Worm (Caenorhabditis elegans) whole organism, L4 larva: Measurements from ENCODE around the gene F41C3.2.
A peak's percentile ranks its signal among the peaks of the same experiment; 100 is the strongest.

Experiments used
- F37D6.2 ChIP-seq: sonication (generic microtip); optimal IDR thresholded peaks from 2 replicates; lab custom pipeline; 2016; ENCODE audit warnings: mild to moderate bottlenecking, missing genetic modification characterization, missing compliant biosample characterization
- aha-1 ChIP-seq: fragments of 150-350 bp; peaks from one replicate; lab custom pipeline; 2014; ENCODE audit warnings: missing biosample characterization, missing genetic modification characterization
- attf-4 ChIP-seq: sonication (generic microtip); optimal IDR thresholded peaks from 3 replicates; lab custom pipeline; 2017; ENCODE audit warnings: missing biosample characterization, missing genetic modification characterization
- ceh-20 ChIP-seq: fragments of 200-800 bp; sonication (Bioruptor generic); IDR thresholded peaks from 2 replicates; pipeline ENCODE4 v1.3.6; 2022; ENCODE audit warnings: missing genetic modification reagents, missing genetic modification characterization, missing compliant biosample characterization
- ceh-82 ChIP-seq: sonication (generic microtip); optimal IDR thresholded peaks from 2 replicates; lab custom pipeline; 2017; ENCODE audit warnings: missing biosample characterization, missing genetic modification characterization
- ctbp-1 ChIP-seq: fragments of 200-800 bp; sonication (Bioruptor generic); IDR thresholded peaks from 2 replicates; pipeline ENCODE4 v1.3.6; 2022; ENCODE audit warnings: missing genetic modification reagents, missing genetic modification characterization, missing compliant biosample characterization
- daf-12 ChIP-seq: fragments of 150-350 bp; optimal IDR thresholded peaks from 2 replicates; lab custom pipeline; 2014; ENCODE audit warnings: missing biosample characterization, missing genetic modification reagents, missing genetic modification characterization
- daf-16 ChIP-seq, 3 experiments: sonication (generic microtip); optimal IDR thresholded peaks; 2 replicates each; lab custom pipeline; 2016 to 2017; ENCODE audit warnings: missing genetic modification characterization in 3 of 3, missing genetic modification reagents in 3 of 3, mild to moderate bottlenecking in 2 of 3, missing compliant biosample characterization in 2 of 3, missing biosample characterization in 1 of 3, moderate library complexity in 1 of 3
- dmd-6 ChIP-seq: fragments of 200-800 bp; sonication (Bioruptor generic); IDR thresholded peaks from 2 replicates; pipeline ENCODE4 v1.3.6; 2022; ENCODE audit warnings: missing genetic modification reagents, missing genetic modification characterization, missing compliant biosample characterization
- dmd-9 ChIP-seq: fragments of 200-800 bp; sonication (Bioruptor generic); IDR thresholded peaks from 2 replicates; pipeline ENCODE4 v1.3.6; 2022; ENCODE audit warnings: missing genetic modification reagents, missing genetic modification characterization, missing compliant biosample characterization
- dve-1 ChIP-seq: sonication (generic microtip); optimal IDR thresholded peaks from 2 replicates; lab custom pipeline; 2017; ENCODE audit warnings: antibody characterized with exemption, mild to moderate bottlenecking, missing genetic modification characterization, missing compliant biosample characterization; ENCODE audit not compliant: insufficient read depth
- hlh-11 ChIP-seq: fragments of 200-800 bp; sonication (Bioruptor generic); optimal IDR thresholded peaks from 2 replicates; lab custom pipeline; 2018; ENCODE audit warnings: mild to moderate bottlenecking, missing genetic modification characterization, missing compliant biosample characterization
- hlh-30 ChIP-seq: sonication (generic microtip); optimal IDR thresholded peaks from 2 replicates; lab custom pipeline; 2017; ENCODE audit warnings: antibody characterized with exemption, mild to moderate bottlenecking, missing genetic modification characterization, missing compliant biosample characterization; ENCODE audit not compliant: insufficient read depth
- lim-7 ChIP-seq: fragments of 200-800 bp; sonication (Bioruptor generic); IDR thresholded peaks from 2 replicates; pipeline ENCODE4 v1.3.6; 2022; ENCODE audit warnings: missing genetic modification characterization, missing compliant biosample characterization
- lin-1 ChIP-seq: fragments of 200-800 bp; sonication (Bioruptor generic); IDR thresholded peaks from 2 replicates; pipeline ENCODE4 v1.3.6; 2022; ENCODE audit warnings: missing genetic modification reagents, missing genetic modification characterization, missing compliant biosample characterization
- lin-15B ChIP-seq: fragments of 150-350 bp; sonication (generic microtip); optimal IDR thresholded peaks from 3 replicates; lab custom pipeline; 2014; ENCODE audit warnings: missing biosample characterization, missing genetic modification characterization
- lin-29 ChIP-seq: fragments of 200-800 bp; sonication (Bioruptor generic); IDR thresholded peaks from 2 replicates; pipeline ENCODE4 v1.3.6; 2022; ENCODE audit warnings: missing genetic modification reagents, missing genetic modification characterization, missing compliant biosample characterization
- madf-9 ChIP-seq: fragments of 200-800 bp; sonication (Bioruptor generic); conservative IDR thresholded peaks from 2 replicates; pipeline ENCODE4 v1.3.6; 2022; ENCODE audit warnings: missing genetic modification reagents, missing genetic modification characterization, missing compliant biosample characterization
- mdl-1 ChIP-seq, 2 experiments: fragments of 150-350 bp in 1 of 2; sonication (generic microtip) in 1 of 2; optimal IDR thresholded peaks; 2 replicates each; lab custom pipeline; 2014 to 2017; ENCODE audit warnings: missing biosample characterization in 2 of 2, missing genetic modification characterization in 2 of 2
- mdt-29 ChIP-seq: fragments of 200-800 bp; sonication (Bioruptor generic); IDR thresholded peaks from 2 replicates; pipeline ENCODE4 v1.3.6; 2022; ENCODE audit warnings: missing genetic modification reagents, missing genetic modification characterization, missing compliant biosample characterization
- mxl-2 ChIP-seq: fragments of 200-800 bp; sonication (Bioruptor generic); conservative IDR thresholded peaks from 2 replicates; pipeline ENCODE4 v1.3.6; 2022; ENCODE audit warnings: missing genetic modification reagents, missing genetic modification characterization, missing compliant biosample characterization
- nhr-102 ChIP-seq: sonication (generic microtip); optimal IDR thresholded peaks from 2 replicates; lab custom pipeline; 2016; ENCODE audit warnings: mild to moderate bottlenecking, missing genetic modification characterization, moderate library complexity, missing compliant biosample characterization
- nhr-111 ChIP-seq: fragments of 200-800 bp; sonication (Bioruptor generic); optimal IDR thresholded peaks from 2 replicates; lab custom pipeline; 2018; ENCODE audit warnings: mild to moderate bottlenecking, missing genetic modification characterization, missing compliant biosample characterization
- nhr-237 ChIP-seq: sonication (generic microtip); optimal IDR thresholded peaks from 2 replicates; lab custom pipeline; 2017; ENCODE audit warnings: missing biosample characterization, missing genetic modification characterization
- nhr-25 ChIP-seq: sonication (generic microtip); optimal IDR thresholded peaks from 2 replicates; lab custom pipeline; 2017; ENCODE audit warnings: missing genetic modification characterization, mild to moderate bottlenecking, missing compliant biosample characterization, antibody characterized with exemption, moderate library complexity, borderline replicate concordance; ENCODE audit not compliant: insufficient read depth
- nhr-28 ChIP-seq: fragments of 150-350 bp; optimal IDR thresholded peaks from 2 replicates; lab custom pipeline; 2014; ENCODE audit warnings: missing biosample characterization, missing genetic modification characterization
- nhr-41 ChIP-seq: fragments of 200-800 bp; sonication (Bioruptor generic); IDR thresholded peaks from 2 replicates; pipeline ENCODE4 v1.3.6; 2022; ENCODE audit warnings: missing genetic modification reagents, missing genetic modification characterization, missing compliant biosample characterization
- nhr-42 ChIP-seq: fragments of 200-800 bp; sonication (Bioruptor generic); IDR thresholded peaks from 2 replicates; pipeline ENCODE4 v1.3.6; 2022; ENCODE audit warnings: missing genetic modification characterization, missing compliant biosample characterization
- nhr-48 ChIP-seq: sonication (generic microtip); optimal IDR thresholded peaks from 2 replicates; lab custom pipeline; 2016; ENCODE audit warnings: mild to moderate bottlenecking, missing genetic modification characterization, missing compliant biosample characterization
- nhr-77 ChIP-seq: fragments of 150-350 bp; optimal IDR thresholded peaks from 2 replicates; lab custom pipeline; 2014; ENCODE audit warnings: missing biosample characterization, missing genetic modification characterization
- php-3 ChIP-seq: fragments of 200-800 bp; sonication (Bioruptor generic); IDR thresholded peaks from 2 replicates; pipeline ENCODE4 v1.3.6; 2022; ENCODE audit warnings: missing genetic modification reagents, missing genetic modification characterization, missing compliant biosample characterization
- pqm-1 ChIP-seq: sonication (generic microtip); optimal IDR thresholded peaks from 2 replicates; lab custom pipeline; 2017; ENCODE audit warnings: missing biosample characterization, missing genetic modification characterization
- rbr-2 ChIP-seq: sonication (generic microtip); optimal IDR thresholded peaks from 2 replicates; lab custom pipeline; 2016; ENCODE audit warnings: missing genotype, missing genetic modification characterization, missing compliant biosample characterization
- skn-1 ChIP-seq: fragments of 150-350 bp; optimal IDR thresholded peaks from 2 replicates; lab custom pipeline; 2014; ENCODE audit warnings: missing biosample characterization, missing genetic modification characterization
- tra-1 ChIP-seq: fragments of 200-800 bp; sonication (Bioruptor generic); IDR thresholded peaks from 2 replicates; pipeline ENCODE4 v1.3.6; 2022; ENCODE audit warnings: missing genetic modification reagents, missing genetic modification characterization, missing compliant biosample characterization
- zip-11 ChIP-seq: fragments of 200-800 bp; sonication (Bioruptor generic); IDR thresholded peaks from 2 replicates; pipeline ENCODE4 v1.3.6; 2022; ENCODE audit warnings: missing genetic modification characterization, missing compliant biosample characterization
- zip-2 ChIP-seq: fragments of 150-350 bp; optimal IDR thresholded peaks from 2 replicates; lab custom pipeline; 2014; ENCODE audit warnings: missing biosample characterization, missing genetic modification characterization

The F41C3.2 gene

DNA sequence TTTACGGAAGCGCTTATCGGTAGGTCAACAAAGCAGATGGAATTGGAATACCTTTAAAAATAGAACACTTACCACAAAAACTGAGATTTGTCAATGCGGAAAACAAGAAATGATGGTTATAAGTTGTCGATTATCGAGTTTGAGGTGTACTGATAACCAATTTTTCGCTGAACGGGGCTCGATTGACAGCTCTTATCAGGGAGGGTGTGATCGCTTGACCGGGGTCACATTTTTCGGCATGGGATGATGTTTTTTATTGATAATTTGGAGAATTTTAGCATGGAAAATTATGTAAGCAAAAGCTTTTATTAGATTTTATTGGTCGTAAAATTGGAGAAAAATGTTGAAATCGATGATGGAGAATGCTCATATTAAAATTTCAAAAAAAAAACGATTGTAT, 20.1 kb downstream of the F41C3.2 start:
- TF ChIP-seq nhr-111 (GFP tag; lab: Kevin White, UChicago) (no peak), ceh-20 (GFP tag; lab: Robert Waterston, UW) (no peak), mdt-29 (0 out of 2 replicates have a peak, but pooled peaks have one; percentile 33), hlh-11 (tag; lab: Kevin White, UChicago) (peak; percentile 90), dve-1 (peak; percentile 91), mdl-1 (tag; optimal IDR thresholded peaks at IDR 0.05; lab: Kevin White, UChicago) (peak in 1 of 2 experiments; percentile 13), tra-1 (GFP tag; lab: Robert Waterston, UW) (0 out of 2 replicates have a peak, but pooled peaks have one; percentile 42), dmd-9 (no peak), nhr-102 (tag; lab: Kevin White, UChicago) (peak; percentile 63), ceh-82 (tag; lab: Kevin White, UChicago) (no peak), php-3 (GFP tag; lab: Robert Waterston, UW) (peak; percentile 98), nhr-28 (peak; percentile 84), attf-4 (no peak), nhr-42 (no peak), hlh-30 (tag; lab: Kevin White, UChicago) (peak; percentile 62), lin-15B (tag; lab: Kevin White, UChicago) (no peak), nhr-48 (tag; lab: Kevin White, UChicago) (peak; percentile 34), lin-1 (GFP tag; lab: Robert Waterston, UW) (peak; percentile 61), ctbp-1 (GFP tag; lab: Robert Waterston, UW) (no peak), zip-2 (tag; lab: Kevin White, UChicago) (no peak), lim-7 (GFP tag; lab: Robert Waterston, UW) (no peak), daf-16 (GFP tag; optimal IDR thresholded peaks at IDR 0.05; lab: Kevin White, UChicago) (no peak), daf-16 (tag; optimal IDR thresholded peaks at IDR 0.05; lab: Kevin White, UChicago) (peak; percentile 97), pqm-1 (peak; percentile 98), aha-1 (tag; lab: Kevin White, UChicago) (no peak), nhr-237 (tag; lab: Kevin White, UChicago) (no peak), nhr-77 (tag; lab: Kevin White, UChicago) (peak; percentile 29), rbr-2 (tag; lab: Kevin White, UChicago) (no peak), dmd-6 (GFP tag; lab: Robert Waterston, UW) (peak; percentile 92), nhr-41 (peak; percentile 78; the same call in 1 of the 2 replicates)
- TF ChIP-seq, all 104 proteins: peak for 16

DNA sequence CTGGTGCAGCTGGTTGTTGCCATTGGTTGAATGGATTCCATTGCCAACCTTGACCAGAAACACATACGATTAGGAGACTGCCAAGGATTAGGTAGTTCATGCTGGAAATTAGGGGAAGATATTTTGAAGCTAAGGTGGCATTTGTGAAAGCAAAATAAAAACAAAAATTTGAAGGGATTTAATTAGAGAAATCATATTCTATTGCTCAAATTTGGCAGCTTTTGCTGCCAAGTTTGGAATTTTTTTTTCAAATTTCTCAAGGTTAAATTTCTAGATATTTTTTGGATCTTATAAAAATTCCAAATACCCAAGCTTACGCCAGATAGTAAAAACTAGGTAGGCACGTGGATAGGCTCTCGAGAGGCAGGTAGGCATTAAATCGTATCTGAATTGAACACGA, 21.5 kb downstream of the F41C3.2 start, which contains the start of gene F26G1.5:
Gene F26G1.5, minus strand, starts transcription at position 101 of the 400 bp plus-strand sequence.
- no peak for TF ChIP-seq skn-1 (tag; lab: Kevin White, UChicago)
- no peak for TF ChIP-seq madf-9 (GFP tag; lab: Robert Waterston, UW)
- TF ChIP-seq hlh-11 (tag; lab: Kevin White, UChicago), result no peak
- no peak for TF ChIP-seq F37D6.2 (tag; lab: Kevin White, UChicago)
- no peak for TF ChIP-seq daf-12
- no peak for TF ChIP-seq pqm-1
- no peak for TF ChIP-seq tra-1 (GFP tag; lab: Robert Waterston, UW)
- TF ChIP-seq, all 104 proteins: peak for 0

DNA sequence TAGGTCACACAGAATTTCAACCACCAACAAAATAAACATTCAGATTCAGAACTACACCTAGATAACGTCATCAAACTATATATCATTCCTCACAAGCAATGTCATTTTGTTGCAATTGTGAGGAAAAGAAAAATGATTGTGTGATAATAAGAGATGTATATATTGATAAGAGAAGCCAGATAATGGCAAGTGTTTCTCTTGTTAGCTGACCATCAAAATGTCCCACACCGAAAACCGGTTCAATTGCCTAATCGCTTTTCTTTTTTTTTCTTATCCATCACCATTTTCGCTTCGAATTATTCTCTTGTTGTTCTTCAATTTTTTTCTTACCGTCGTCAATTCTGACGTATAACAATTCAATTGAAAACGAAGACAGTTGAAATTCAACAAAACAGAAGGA, 22.7 kb downstream of the F41C3.2 start:
- TF ChIP-seq nhr-48 (tag; lab: Kevin White, UChicago), result peak; percentile 23
- TF ChIP-seq mxl-2, result no peak
- TF ChIP-seq nhr-102 (tag; lab: Kevin White, UChicago), result no peak
- peak; percentile 35 for TF ChIP-seq dve-1
- peak; percentile 32 for TF ChIP-seq nhr-28
- peak; percentile 33 for TF ChIP-seq hlh-11 (tag; lab: Kevin White, UChicago)
- TF ChIP-seq lin-29 (GFP tag; lab: Robert Waterston, UW), result no peak
- no peak for TF ChIP-seq lin-1 (GFP tag; lab: Robert Waterston, UW)
- TF ChIP-seq aha-1 (tag; lab: Kevin White, UChicago), result peak; percentile 47
- TF ChIP-seq nhr-25, result peak; percentile 26
- TF ChIP-seq zip-11, result no peak
